Worm (Caenorhabditis elegans): ENCODE results near the gene nex-1.

Gene nex-1

ce11 chrIII:5273396-5273857, 48.0 kb downstream of the nex-1 start, which contains the start of gene ztf-8:
ztf-8 (minus strand) TSS chrIII:5273471.
- TF ChIP-seq nhr-19 (GFP tag; conservative IDR thresholded peaks at IDR 0.05): 0 out of 2 replicates have a peak, but pooled peaks have one; percentile 12
- TF ChIP-seq dsc-1 (tag; optimal IDR thresholded peaks at IDR 0.05): peak; percentile 23
- TF ChIP-seq fos-1 (tag; optimal IDR thresholded peaks at IDR 0.05): no peak
- no peak for TF ChIP-seq skn-1 (tag; optimal IDR thresholded peaks at IDR 0.05)
- TF ChIP-seq aly-2 (tag; optimal IDR thresholded peaks at IDR 0.05): peak; percentile 51
- TF ChIP-seq snu-23 (GFP tag; optimal IDR thresholded peaks at IDR 0.05): peak; percentile 24
- no peak for TF ChIP-seq nhr-237 (tag; optimal IDR thresholded peaks at IDR 0.05)
- no peak for TF ChIP-seq ceh-82 (tag; optimal IDR thresholded peaks at IDR 0.05)
- peak; percentile 87 for TF ChIP-seq ama-1 (optimal IDR thresholded peaks at IDR 0.05)
- TF ChIP-seq mep-1 (tag; optimal IDR thresholded peaks at IDR 0.05): peak; percentile 40
- no peak for TF ChIP-seq unc-86 (tag; optimal IDR thresholded peaks at IDR 0.05)
- peak; percentile 20 for TF ChIP-seq swsn-7 (tag; optimal IDR thresholded peaks at IDR 0.05)
- peak in 1 of 3 experiments; percentile 6 for TF ChIP-seq dpl-1 (GFP tag; optimal IDR thresholded peaks at IDR 0.05)
- TF ChIP-seq nhr-90 (tag; optimal IDR thresholded peaks at IDR 0.05; ENCODE audit: poor library complexity): peak; percentile 5
- TF ChIP-seq nhr-20 (tag; optimal IDR thresholded peaks at IDR 0.05): peak; percentile 7
- TF ChIP-seq ztf-4 (tag; optimal IDR thresholded peaks at IDR 0.05): no peak
- TF ChIP-seq nhr-71 (tag; optimal IDR thresholded peaks at IDR 0.05): peak; percentile 57

ce11 chrIII:5274250-5274649, 48.8 kb downstream of the nex-1 start:
- peak; percentile 30 for TF ChIP-seq nhr-85 (tag)
- TF ChIP-seq alr-1 (tag; optimal IDR thresholded peaks at IDR 0.05; ENCODE audit: borderline replicate concordance): no peak
- TF ChIP-seq efl-1 (optimal IDR thresholded peaks at IDR 0.05): no peak
- TF ChIP-seq efl-1 (GFP tag; optimal IDR thresholded peaks at IDR 0.05 in 1 of 2): peak in 1 of 2 experiments; percentile 37

- TF ChIP-seq zip-4 (GFP tag; optimal IDR thresholded peaks at IDR 0.05) (no peak), dpl-1 (GFP tag; optimal IDR thresholded peaks at IDR 0.05) (peak; percentile 54 to 71 (median 58)), nhr-19 (GFP tag; conservative IDR thresholded peaks at IDR 0.05) (peak; percentile 18; the same call in 1 of the 2 replicates), efl-1 (optimal IDR thresholded peaks at IDR 0.05) (peak; percentile 50 to 68), efl-1 (GFP tag; optimal IDR thresholded peaks at IDR 0.05 in 1 of 2) (peak; percentile 68 to 91), dsc-1 (tag; optimal IDR thresholded peaks at IDR 0.05) (peak; percentile 63), mdl-1 (tag; optimal IDR thresholded peaks at IDR 0.05) (peak in 1 of 2 experiments; percentile 24), nhr-77 (tag; optimal IDR thresholded peaks at IDR 0.05) (no peak), lin-15B (tag; optimal IDR thresholded peaks at IDR 0.05) (peak; percentile 10), nhr-11 (tag; optimal IDR thresholded peaks at IDR 0.05) (no peak), snu-23 (GFP tag; optimal IDR thresholded peaks at IDR 0.05) (peak; percentile 68), lin-39 (tag; optimal IDR thresholded peaks at IDR 0.05) (no peak), skn-1 (tag; optimal IDR thresholded peaks at IDR 0.05) (peak; percentile 77), xbp-1 (tag; optimal IDR thresholded peaks at IDR 0.05) (peak; percentile 40), fkh-10 (GFP tag; optimal IDR thresholded peaks at IDR 0.05) (no peak), ets-5 (GFP tag; IDR thresholded peaks at IDR 0.05) (no peak), isw-1 (GFP tag; IDR thresholded peaks at IDR 0.05) (peak; percentile 18; the same call in 1 of the 2 replicates), jun-1 (tag; optimal IDR thresholded peaks at IDR 0.05) (peak; percentile 20), lsy-2 (tag; optimal IDR thresholded peaks at IDR 0.05) (peak; percentile 69 to 73), swsn-7 (tag; optimal IDR thresholded peaks at IDR 0.05) (peak; percentile 44), blmp-1 (tag; optimal IDR thresholded peaks at IDR 0.05) (peak; percentile 72), unc-130 (tag; optimal IDR thresholded peaks at IDR 0.05) (peak; percentile 17), lin-13 (GFP tag; optimal IDR thresholded peaks at IDR 0.05) (peak; percentile 48), fkh-8 (tag; optimal IDR thresholded peaks at IDR 0.05) (peak; percentile 81), ceh-8 (GFP tag; optimal IDR thresholded peaks at IDR 0.05) (peak; percentile 16), mep-1 (tag; optimal IDR thresholded peaks at IDR 0.05) (peak; percentile 82), F16B12.6 (tag; optimal IDR thresholded peaks at IDR 0.05) (peak; percentile 13), fos-1 (tag; optimal IDR thresholded peaks at IDR 0.05) (peak; percentile 20), ceh-90 (tag; optimal IDR thresholded peaks at IDR 0.05) (peak; percentile 18), unc-30 (tag; optimal IDR thresholded peaks at IDR 0.05) (no peak), lin-35 (GFP tag; optimal IDR thresholded peaks at IDR 0.05) (peak; percentile 72 to 77), rnt-1 (tag; optimal IDR thresholded peaks at IDR 0.05) (peak; percentile 11), ceh-82 (tag; optimal IDR thresholded peaks at IDR 0.05) (peak in 1 of 3 experiments; percentile 12), C16A3.4 (tag; optimal IDR thresholded peaks at IDR 0.05) (peak; percentile 57), lin-14 (GFP tag; optimal IDR thresholded peaks at IDR 0.05) (peak; percentile 65), nhr-47 (tag; optimal IDR thresholded peaks at IDR 0.05) (peak; percentile 47), Y116A8C.19 (tag; optimal IDR thresholded peaks at IDR 0.05; ENCODE audit: borderline replicate concordance) (no peak), nhr-71 (tag; optimal IDR thresholded peaks at IDR 0.05) (peak; percentile 59)
These were observed 49.4 kb downstream of the nex-1 start, which contains the start of the genes daf-41 and toc-1 for ce11 chrIII:5274715-5275355. daf-41 (minus strand) TSS chrIII:5274765. toc-1 (plus strand) TSS chrIII:5275251.

All from whole organism, L1 larva.